Worm (Caenorhabditis elegans) whole organism, midembryonic: ENCODE measurements around the gene srw-115.

Experiments used
- T22C8.4 ChIP-seq: fragments of 200-800 bp; sonication (Bioruptor generic); IDR thresholded peaks from 2 replicates; pipeline ENCODE4 v1.3.6; 2022; ENCODE audit warnings: missing genetic modification characterization, missing compliant biosample characterization
- cog-1 ChIP-seq: sonication (generic microtip); optimal IDR thresholded peaks from 2 replicates; lab custom pipeline; 2016; ENCODE audit warnings: missing genetic modification characterization, missing compliant biosample characterization
- flt-1 ChIP-seq: fragments of 200-800 bp; sonication (Bioruptor generic); IDR thresholded peaks from 2 replicates; pipeline ENCODE4 v1.3.6; 2022; ENCODE audit warnings: missing genetic modification characterization, missing compliant biosample characterization
- klf-2 ChIP-seq: fragments of 200-800 bp; sonication (Bioruptor generic); conservative IDR thresholded peaks from 2 replicates; pipeline ENCODE4 v1.3.6; 2022; ENCODE audit warnings: missing genetic modification reagents, missing genetic modification characterization, missing compliant biosample characterization
- med-1 ChIP-seq: sonication (generic microtip); optimal IDR thresholded peaks from 2 replicates; lab custom pipeline; 2017; ENCODE audit warnings: missing genetic modification characterization, mild to moderate bottlenecking, missing compliant biosample characterization, antibody characterized with exemption, missing genetic modification reagents; ENCODE audit not compliant: insufficient read depth
- ref-1 ChIP-seq: fragments of 200-800 bp; sonication (Bioruptor generic); conservative IDR thresholded peaks from 2 replicates; pipeline ENCODE4 v1.3.6; 2022; ENCODE audit warnings: missing genetic modification reagents, missing genetic modification characterization, missing compliant biosample characterization
- tab-1 ChIP-seq: fragments of 200-800 bp; sonication (Bioruptor generic); IDR thresholded peaks from 2 replicates; pipeline ENCODE4 v1.3.6; 2022; ENCODE audit warnings: missing genetic modification characterization, missing compliant biosample characterization
- ztf-29 ChIP-seq: fragments of 200-800 bp; sonication (Bioruptor generic); IDR thresholded peaks from 2 replicates; pipeline ENCODE4 v1.3.6; 2022; ENCODE audit warnings: missing genetic modification reagents, missing genetic modification characterization, missing compliant biosample characterization

DNA sequence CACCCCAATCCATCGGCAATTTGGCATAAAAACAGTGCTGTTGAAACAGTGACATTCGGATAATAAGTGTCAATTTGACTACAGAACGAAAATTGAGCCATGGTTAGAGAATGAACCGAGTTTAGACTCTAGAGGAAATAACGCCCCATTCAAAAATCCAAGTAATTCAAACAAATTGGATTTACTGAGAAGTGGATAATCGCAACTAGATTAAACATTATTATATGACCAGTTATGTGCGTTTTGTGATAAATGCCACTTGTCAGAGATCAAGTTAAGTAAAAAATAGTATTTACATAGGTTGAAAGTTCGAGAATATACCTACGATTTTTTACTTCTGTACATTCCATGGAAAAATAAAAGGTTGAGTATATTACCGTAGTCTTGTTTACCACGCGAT is 8.4 kb downstream of the srw-115 start, which contains the start of gene srw-139:
- TF ChIP-seq ref-1 (GFP tag; lab: Robert Waterston, UW): no peak
- no peak for TF ChIP-seq flt-1
- TF ChIP-seq tab-1: no peak
- TF ChIP-seq cog-1 (tag; lab: Kevin White, UChicago): no peak
- TF ChIP-seq klf-2 (GFP tag; lab: Robert Waterston, UW): no peak
- TF ChIP-seq T22C8.4: no peak
- TF ChIP-seq med-1: no peak
- no peak for TF ChIP-seq ztf-29 (GFP tag; lab: Robert Waterston, UW)
